Fruit fly (Drosophila melanogaster) whole organism, embryonic: Measurements from ENCODE around the gene Ogdh.

ENCODE experiments used
- Asciz ChIP-seq: fragments of 200-800 bp; sonication (Bioruptor generic); optimal IDR thresholded peaks from 2 replicates; lab custom pipeline; 2017; ENCODE audit warnings: missing biosample characterization, mild to moderate bottlenecking, missing genetic modification characterization, missing genetic modification reagents
- CG10209 ChIP-seq: fragments of 200-800 bp; sonication (Bioruptor generic); optimal IDR thresholded peaks from 3 replicates; lab custom pipeline; 2017; ENCODE audit warnings: missing biosample characterization, mild to moderate bottlenecking, missing genetic modification characterization, missing genetic modification reagents
- CG10274 ChIP-seq: fragments of 200-800 bp; sonication (Bioruptor generic); optimal IDR thresholded peaks from 3 replicates; lab custom pipeline; 2017; ENCODE audit warnings: missing biosample characterization, mild to moderate bottlenecking, missing genetic modification characterization
- CG11093 ChIP-seq: fragments of 200-800 bp; sonication (Bioruptor generic); IDR thresholded peaks from 3 replicates; pipeline ENCODE4 v1.3.6; 2022; ENCODE audit warnings: missing biosample characterization, missing genetic modification characterization
- CG11398 ChIP-seq: fragments of 200-800 bp; sonication (Bioruptor generic); optimal IDR thresholded peaks from 2 replicates; lab custom pipeline; 2016; ENCODE audit warnings: missing biosample characterization, missing genetic modification characterization
- CG11504 ChIP-seq: fragments of 200-800 bp; sonication (Bioruptor generic); optimal IDR thresholded peaks from 3 replicates; lab custom pipeline; 2019; ENCODE audit warnings: missing biosample characterization, mild to moderate bottlenecking, missing genetic modification characterization, moderate library complexity
- CG11695 ChIP-seq: fragments of 200-800 bp; sonication (Bioruptor generic); IDR thresholded peaks from 3 replicates; pipeline ENCODE4 v1.3.6; 2022; ENCODE audit warnings: missing biosample characterization, missing genetic modification characterization
- CG11723 ChIP-seq: fragments of 200-800 bp; sonication (Bioruptor generic); optimal IDR thresholded peaks from 2 replicates; lab custom pipeline; 2017; ENCODE audit warnings: missing biosample characterization, mild to moderate bottlenecking, missing genetic modification characterization
- CG13624 ChIP-seq: fragments of 200-800 bp; sonication (Bioruptor generic); optimal IDR thresholded peaks from 2 replicates; lab custom pipeline; 2016; ENCODE audit warnings: missing biosample characterization, missing genetic modification characterization
- CG15073 ChIP-seq: fragments of 200-800 bp; sonication (Bioruptor generic); optimal IDR thresholded peaks from 2 replicates; lab custom pipeline; 2016; ENCODE audit warnings: missing biosample characterization, missing genetic modification characterization
- CG1602 ChIP-seq: fragments of 200-800 bp; sonication (Bioruptor generic); optimal IDR thresholded peaks from 3 replicates; lab custom pipeline; 2016; ENCODE audit warnings: missing biosample characterization, missing genetic modification characterization
- CG16779 ChIP-seq: fragments of 200-800 bp; sonication (Bioruptor generic); IDR thresholded peaks from 2 replicates; pipeline ENCODE4 v1.3.6; 2022; ENCODE audit warnings: missing biosample characterization, missing genetic modification characterization
- CG2678 ChIP-seq: fragments of 200-800 bp; sonication (Bioruptor generic); optimal IDR thresholded peaks from 3 replicates; lab custom pipeline; 2019; ENCODE audit warnings: missing biosample characterization, mild to moderate bottlenecking, missing genetic modification characterization, moderate library complexity
- CG31224 ChIP-seq: fragments of 200-800 bp; sonication (Bioruptor generic); IDR thresholded peaks from 2 replicates; pipeline ENCODE4 v1.3.6; 2022; ENCODE audit warnings: missing biosample characterization, missing genetic modification characterization
- CG34376 ChIP-seq: fragments of 200-800 bp; sonication (Bioruptor generic); optimal IDR thresholded peaks from 2 replicates; lab custom pipeline; 2018; ENCODE audit warnings: missing biosample characterization, mild to moderate bottlenecking, missing genetic modification characterization
- CG3838 ChIP-seq: fragments of 200-800 bp; sonication (Bioruptor generic); optimal IDR thresholded peaks from 3 replicates; lab custom pipeline; 2016; ENCODE audit warnings: missing biosample characterization, missing genetic modification characterization
- CG6272 ChIP-seq: fragments of 200-800 bp; sonication (Bioruptor generic); IDR thresholded peaks from 2 replicates; pipeline ENCODE4 v1.3.6; 2022; ENCODE audit warnings: missing biosample characterization, missing genetic modification characterization
- CG7556 ChIP-seq: fragments of 200-800 bp; sonication (Bioruptor generic); optimal IDR thresholded peaks from 2 replicates; lab custom pipeline; 2017; ENCODE audit warnings: missing biosample characterization, mild to moderate bottlenecking, missing genetic modification characterization
- CG7987 ChIP-seq: fragments of 200-800 bp; sonication (Bioruptor generic); optimal IDR thresholded peaks from 2 replicates; lab custom pipeline; 2018; ENCODE audit warnings: missing biosample characterization, mild to moderate bottlenecking, missing genetic modification characterization, moderate library complexity
- CG8388 ChIP-seq: fragments of 200-800 bp; sonication (Bioruptor generic); optimal IDR thresholded peaks from 2 replicates; lab custom pipeline; 2019; ENCODE audit warnings: missing biosample characterization, mild to moderate bottlenecking, missing genetic modification characterization, moderate library complexity
- CG9727 ChIP-seq: fragments of 200-800 bp; sonication (Bioruptor generic); optimal IDR thresholded peaks from 3 replicates; lab custom pipeline; 2017; ENCODE audit warnings: missing biosample characterization, mild to moderate bottlenecking, missing genetic modification characterization
- CG9932 ChIP-seq: fragments of 200-800 bp; sonication (Bioruptor generic); IDR thresholded peaks from 2 replicates; pipeline ENCODE4 v1.3.6; 2022; ENCODE audit warnings: missing biosample characterization, missing genetic modification characterization
- D19B ChIP-seq: fragments of 200-800 bp; sonication (Bioruptor generic); optimal IDR thresholded peaks from 2 replicates; lab custom pipeline; 2017; ENCODE audit warnings: missing biosample characterization, mild to moderate bottlenecking, missing genetic modification characterization
- Dip2 ChIP-seq: fragments of 200-800 bp; sonication (Bioruptor generic); IDR thresholded peaks from 2 replicates; pipeline ENCODE4 v1.3.6; 2022; ENCODE audit warnings: missing biosample characterization, missing genetic modification characterization
- Dll ChIP-seq: fragments of 200-800 bp; sonication (Bioruptor generic); IDR thresholded peaks from 4 replicates; pipeline ENCODE4 v1.3.6; 2022; ENCODE audit warnings: missing biosample characterization, missing genetic modification characterization; ENCODE audit not compliant: partially characterized antibody
- Eip74EF ChIP-seq, 2 experiments: fragments of 200-800 bp in 1 of 2; fragments of >200 bp in 1 of 2; sonication (Bioruptor generic) in 1 of 2; optimal IDR thresholded peaks; 2 replicates each; lab custom pipeline; 2017 to 2019; ENCODE audit warnings: missing biosample characterization in 2 of 2, missing genetic modification characterization in 2 of 2, mild to moderate bottlenecking in 1 of 2, moderate library complexity in 1 of 2
- Gsc ChIP-seq: fragments of 200-800 bp; sonication (Bioruptor generic); IDR thresholded peaks from 2 replicates; pipeline ENCODE4 v1.3.6; 2022; ENCODE audit warnings: missing biosample characterization, missing genetic modification characterization
- Gug ChIP-seq: fragments of 200-800 bp; sonication (Bioruptor generic); IDR thresholded peaks from 4 replicates; pipeline ENCODE4 v1.3.6; 2022; ENCODE audit warnings: missing biosample characterization, missing genetic modification characterization
- H2.0 ChIP-seq: fragments of 200-800 bp; sonication (Bioruptor generic); IDR thresholded peaks from 2 replicates; pipeline ENCODE4 v1.3.6; 2022; ENCODE audit warnings: missing biosample characterization, missing genetic modification characterization
- HHEX ChIP-seq: fragments of 200-800 bp; sonication (Bioruptor generic); optimal IDR thresholded peaks from 3 replicates; lab custom pipeline; 2017; ENCODE audit warnings: missing biosample characterization, mild to moderate bottlenecking, missing genetic modification characterization, missing genetic modification reagents
- HmgD ChIP-seq: fragments of 200-800 bp; sonication (Bioruptor generic); optimal IDR thresholded peaks from 3 replicates; lab custom pipeline; 2016; ENCODE audit warnings: missing biosample characterization, missing genetic modification characterization
- MBD-R2 ChIP-seq: fragments of 200-800 bp; sonication (Bioruptor generic); IDR thresholded peaks from 2 replicates; pipeline ENCODE4 v1.3.6; 2022; ENCODE audit warnings: missing biosample characterization, missing genetic modification characterization
- PHDP ChIP-seq: fragments of 200-800 bp; sonication (Bioruptor generic); optimal IDR thresholded peaks from 3 replicates; lab custom pipeline; 2018; ENCODE audit warnings: missing biosample characterization, mild to moderate bottlenecking, missing genetic modification characterization, moderate library complexity
- Pdp1 ChIP-seq, 2 experiments: fragments of 200-800 bp; sonication (Bioruptor generic); optimal IDR thresholded peaks; 3 replicates each; lab custom pipeline; 2016; ENCODE audit warnings: missing biosample characterization in 2 of 2, missing genetic modification characterization in 2 of 2, mild to moderate bottlenecking in 1 of 2, moderate library complexity in 1 of 2
- Poxn ChIP-seq: fragments of 200-800 bp; sonication (Bioruptor generic); IDR thresholded peaks from 2 replicates; pipeline ENCODE4 v1.3.6; 2022; ENCODE audit warnings: missing biosample characterization, missing genetic modification characterization
- abd-A ChIP-seq: fragments of 200-800 bp; sonication (Bioruptor generic); optimal IDR thresholded peaks from 3 replicates; lab custom pipeline; 2019; ENCODE audit warnings: missing biosample characterization, mild to moderate bottlenecking, missing genetic modification characterization, moderate library complexity
- az2 ChIP-seq: fragments of 200-800 bp; sonication (Bioruptor generic); optimal IDR thresholded peaks from 3 replicates; lab custom pipeline; 2016; ENCODE audit warnings: missing biosample characterization, missing genetic modification characterization
- bigmax ChIP-seq: fragments of 200-800 bp; sonication (Bioruptor generic); optimal IDR thresholded peaks from 2 replicates; lab custom pipeline; 2018; ENCODE audit warnings: missing biosample characterization, mild to moderate bottlenecking, missing genetic modification characterization
- cad ChIP-seq: fragments of >200 bp; optimal IDR thresholded peaks from 2 replicates; lab custom pipeline; 2017; ENCODE audit warnings: missing biosample characterization, missing genetic modification characterization
- ci ChIP-seq: fragments of 200-800 bp; sonication (Bioruptor generic); IDR thresholded peaks from 3 replicates; pipeline ENCODE4 v1.3.6; 2022; ENCODE audit warnings: missing biosample characterization, missing genetic modification characterization
- hth ChIP-seq: fragments of >200 bp; optimal IDR thresholded peaks from 2 replicates; lab custom pipeline; 2017; ENCODE audit warnings: inconsistent platforms
- jing ChIP-seq: fragments of 200-800 bp; sonication (Bioruptor generic); optimal IDR thresholded peaks from 2 replicates; lab custom pipeline; 2018; ENCODE audit warnings: missing biosample characterization, mild to moderate bottlenecking, missing genetic modification characterization
- lbe ChIP-seq: fragments of 200-800 bp; sonication (Bioruptor generic); optimal IDR thresholded peaks from 2 replicates; lab custom pipeline; 2016; ENCODE audit warnings: missing biosample characterization, mild to moderate bottlenecking, missing genetic modification characterization
- nerfin-2 ChIP-seq: fragments of 200-800 bp; sonication (Bioruptor generic); IDR thresholded peaks from 2 replicates; pipeline ENCODE4 v1.3.6; 2022; ENCODE audit warnings: missing biosample characterization, missing genetic modification characterization; ENCODE audit not compliant: partially characterized antibody
- sens ChIP-seq: fragments of 200-800 bp; sonication (Bioruptor generic); peaks from one replicate; lab custom pipeline; 2016; ENCODE audit warnings: missing biosample characterization, missing genetic modification characterization
- sens-2 ChIP-seq: fragments of 200-800 bp; sonication (Bioruptor generic); IDR thresholded peaks from 2 replicates; pipeline ENCODE4 v1.3.6; 2022; ENCODE audit warnings: missing biosample characterization, missing genetic modification characterization
- stc ChIP-seq: fragments of 200-800 bp; sonication (Bioruptor generic); IDR thresholded peaks from 2 replicates; pipeline ENCODE4 v1.3.6; 2022; ENCODE audit warnings: missing biosample characterization, missing genetic modification characterization
- sug ChIP-seq: fragments of 200-800 bp; optimal IDR thresholded peaks from 2 replicates; lab custom pipeline; 2019; ENCODE audit warnings: missing biosample characterization, mild to moderate bottlenecking, missing genetic modification characterization, moderate library complexity
- zf30C ChIP-seq: fragments of 200-800 bp; sonication (Bioruptor generic); optimal IDR thresholded peaks from 3 replicates; lab custom pipeline; 2018; ENCODE audit warnings: missing biosample characterization, mild to moderate bottlenecking, missing genetic modification characterization

Gene Ogdh

DNA sequence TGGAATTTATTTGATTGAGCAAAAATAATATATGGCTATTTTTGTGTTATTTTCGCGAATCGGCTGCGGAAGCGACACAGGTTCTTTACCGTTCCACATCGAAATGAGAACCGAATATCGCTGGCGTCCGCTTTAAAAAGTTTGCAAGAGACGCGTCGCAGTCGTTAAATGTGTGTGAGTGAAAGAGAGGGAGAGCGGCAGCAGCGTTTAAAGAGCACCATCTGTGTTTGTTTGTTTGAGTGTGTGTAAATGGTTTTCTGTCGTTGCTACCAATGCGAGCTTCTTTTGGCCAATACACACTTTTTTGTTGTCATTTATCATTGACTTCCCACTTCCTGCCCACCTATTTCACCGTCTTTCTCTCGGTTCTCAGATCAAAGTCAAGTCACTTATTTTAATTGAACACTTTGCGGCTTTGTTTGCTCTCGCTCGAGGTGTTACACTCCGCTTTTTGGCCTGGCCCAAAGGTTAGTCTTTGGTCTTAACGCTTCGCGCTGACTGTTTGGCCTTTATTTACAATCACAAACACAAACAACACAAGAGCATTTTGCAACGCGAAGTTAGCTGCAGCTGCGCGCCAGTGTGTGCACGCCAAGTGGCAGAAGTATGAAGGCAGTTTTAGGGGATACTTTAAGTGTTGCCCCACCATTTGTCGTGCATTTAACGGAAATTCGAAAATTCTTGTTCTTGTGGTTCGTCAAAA is 57.5 kb downstream of the Ogdh start, which contains the start of gene CG3764 (continued):
- TF ChIP-seq Dip2 (GFP tag; lab: Robert Waterston, UW) (no peak), CG6272 (GFP tag; lab: Robert Waterston, UW) (peak; percentile 31; the same call in 1 of the 2 replicates), HmgD (GFP tag; lab: Kevin White, UChicago) (peak; percentile 76), Poxn (GFP tag; lab: Robert Waterston, UW) (no peak), CG8388 (peak; percentile 64), H2.0 (GFP tag; lab: Robert Waterston, UW) (peak; percentile 43; the same call in 1 of the 2 replicates), bigmax (GFP tag; lab: Kevin White, UChicago) (peak; percentile 70), Eip74EF (GFP tag; optimal IDR thresholded peaks at IDR 0.05; lab: Kevin White, UChicago) (peak in 1 of 2 experiments; percentile 96), ci (GFP tag; lab: Robert Waterston, UW) (peak; percentile 93), CG1602 (GFP tag; lab: Kevin White, UChicago) (peak; percentile 30), CG7556 (GFP tag; lab: Kevin White, UChicago) (peak; percentile 59), az2 (GFP tag; lab: Kevin White, UChicago) (peak; percentile 33), hth (no peak), sens-2 (GFP tag; lab: Robert Waterston, UW) (peak; percentile 46; the same call in 1 of the 2 replicates), Gsc (GFP tag; lab: Robert Waterston, UW) (no peak), zf30C (GFP tag; lab: Kevin White, UChicago) (no peak), abd-A (tag; lab: Kevin White, UChicago) (no peak), CG11398 (GFP tag; lab: Kevin White, UChicago) (peak; percentile 78), CG15073 (GFP tag; lab: Kevin White, UChicago) (no peak), Gug (GFP tag; lab: Robert Waterston, UW) (0 out of 4 replicates have a peak, but pooled peaks have one; percentile 10), CG31224 (peak; percentile 29; the same call in 1 of the 2 replicates), CG34376 (GFP tag; lab: Kevin White, UChicago) (peak; percentile 95), D19B (peak; percentile 43), CG9727 (GFP tag; lab: Kevin White, UChicago) (peak; percentile 84), nerfin-2 (GFP tag; lab: Robert Waterston, UW) (no peak; the same call in 1 of the 2 replicates), cad (GFP tag; lab: Kevin White, UChicago) (no peak), CG16779 (GFP tag; lab: Robert Waterston, UW) (no peak), CG11093 (peak; percentile 11; the same call in 1 of the 3 replicates), sens (GFP tag; lab: Kevin White, UChicago) (peak; percentile 94), MBD-R2 (peak; percentile 58; the same call in 1 of the 2 replicates), CG11504 (peak; percentile 72), CG10209 (GFP tag; lab: Kevin White, UChicago) (peak; percentile 86), HHEX (GFP tag; lab: Kevin White, UChicago) (peak; percentile 92), CG11695 (GFP tag; lab: Robert Waterston, UW) (peak; percentile 74), jing (GFP tag; lab: Kevin White, UChicago) (peak; percentile 52), CG7987 (GFP tag; lab: Kevin White, UChicago) (peak; percentile 96), lbe (peak; percentile 38), stc (GFP tag; lab: Robert Waterston, UW) (peak; percentile 73), CG2678 (tag; lab: Kevin White, UChicago) (peak; percentile 79), sug (peak; percentile 80), CG11723 (GFP tag; lab: Kevin White, UChicago) (peak; percentile 78), CG3838 (GFP tag; lab: Kevin White, UChicago) (no peak), CG10274 (GFP tag; lab: Kevin White, UChicago) (peak; percentile 67), CG9932 (peak; percentile 33; the same call in 1 of the 2 replicates), CG13624 (peak; percentile 59), PHDP (tag; lab: Kevin White, UChicago) (peak; percentile 62), Dll (GFP tag; lab: Robert Waterston, UW) (peak; percentile 50; the same call in 2 of the 4 replicates), Pdp1 (GFP tag; optimal IDR thresholded peaks at IDR 0.05; lab: Kevin White, UChicago) (peak; percentile 61 to 74), Asciz (GFP tag; lab: Kevin White, UChicago) (peak; percentile 91)
